Worm (Caenorhabditis elegans): Measurements from ENCODE around the gene M88.3.

DNA sequence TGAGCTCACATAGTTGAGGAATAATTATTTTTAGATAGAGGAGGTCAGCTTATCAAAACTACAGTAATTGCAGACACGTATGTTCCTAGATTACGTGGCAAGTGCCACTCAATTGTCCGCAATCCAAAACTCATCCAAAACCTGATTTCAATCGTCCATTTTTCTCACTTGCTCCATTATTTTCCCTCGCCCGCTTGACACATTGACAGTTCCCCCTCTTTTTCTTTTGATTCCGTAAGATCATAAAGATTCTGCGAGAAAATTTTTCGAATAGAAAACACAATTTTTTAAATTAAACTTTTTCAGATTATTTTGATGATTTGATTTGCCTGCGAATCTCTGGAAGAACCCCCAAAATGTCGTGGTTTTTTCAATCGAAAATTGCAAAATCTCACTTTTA is 3.9 kb upstream of the M88.3 start, which contains the start of gene M88.4:
- TF ChIP-seq unc-62 (GFP tag; optimal IDR thresholded peaks at IDR 0.05 in 1 of 2) (peak in 1 of 2 experiments; percentile 2), unc-62 (tag; optimal IDR thresholded peaks at IDR 0.05) (no peak), aly-2 (tag; optimal IDR thresholded peaks at IDR 0.05) (no peak), egl-27 (tag; optimal IDR thresholded peaks at IDR 0.05) (no peak), dpl-1 (GFP tag; optimal IDR thresholded peaks at IDR 0.05) (no peak), unc-130 (GFP tag; optimal IDR thresholded peaks at IDR 0.05) (no peak), R02D3.7 (tag; optimal IDR thresholded peaks at IDR 0.05) (no peak), hlh-30 (tag; optimal IDR thresholded peaks at IDR 0.05; ENCODE audit: insufficient read depth) (no peak), madf-5 (GFP tag; IDR thresholded peaks at IDR 0.05) (no peak), skn-1 (tag; optimal IDR thresholded peaks at IDR 0.05) (no peak), snpc-4 (tag; optimal IDR thresholded peaks at IDR 0.05) (no peak)
